Fruit fly (Drosophila melanogaster) whole organism, embryonic: ENCODE measurements around the gene CG14367.

ENCODE experiments used
- Atf3 ChIP-seq: fragments of 200-800 bp; sonication (Bioruptor generic); optimal IDR thresholded peaks from 3 replicates; lab custom pipeline; 2016; ENCODE audit warnings: missing biosample characterization, missing genetic modification characterization
- CG10543 ChIP-seq: fragments of 200-800 bp; sonication (Bioruptor generic); optimal IDR thresholded peaks from 3 replicates; lab custom pipeline; 2017; ENCODE audit warnings: missing biosample characterization, mild to moderate bottlenecking, missing genetic modification characterization, moderate library complexity
- CG10979 ChIP-seq: fragments of 200-800 bp; sonication (Bioruptor generic); optimal IDR thresholded peaks from 2 replicates; lab custom pipeline; 2018; ENCODE audit warnings: missing biosample characterization, mild to moderate bottlenecking, missing genetic modification characterization, moderate library complexity
- CG11247 ChIP-seq: fragments of 200-800 bp; sonication (Bioruptor generic); IDR thresholded peaks from 2 replicates; pipeline ENCODE4 v1.3.6; 2022; ENCODE audit warnings: missing biosample characterization, missing genetic modification characterization
- CG14441 ChIP-seq: fragments of 200-800 bp; sonication (Bioruptor generic); IDR thresholded peaks from 2 replicates; pipeline ENCODE4 v1.3.6; 2022; ENCODE audit warnings: missing biosample characterization, missing genetic modification characterization
- CG1602 ChIP-seq: fragments of 200-800 bp; sonication (Bioruptor generic); optimal IDR thresholded peaks from 3 replicates; lab custom pipeline; 2016; ENCODE audit warnings: missing biosample characterization, missing genetic modification characterization
- CG17359 ChIP-seq: fragments of 200-800 bp; sonication (Bioruptor generic); optimal IDR thresholded peaks from 3 replicates; lab custom pipeline; 2018; ENCODE audit warnings: missing biosample characterization, mild to moderate bottlenecking, missing genetic modification characterization, moderate library complexity
- CG2678 ChIP-seq: fragments of 200-800 bp; sonication (Bioruptor generic); optimal IDR thresholded peaks from 3 replicates; lab custom pipeline; 2019; ENCODE audit warnings: missing biosample characterization, mild to moderate bottlenecking, missing genetic modification characterization, moderate library complexity
- CG2712 ChIP-seq: fragments of 200-800 bp; optimal IDR thresholded peaks from 3 replicates; lab custom pipeline; 2019; ENCODE audit warnings: missing biosample characterization, mild to moderate bottlenecking, missing genetic modification characterization, moderate library complexity
- CG30431 ChIP-seq: fragments of 200-800 bp; sonication (Bioruptor generic); optimal IDR thresholded peaks from 2 replicates; lab custom pipeline; 2017; ENCODE audit warnings: missing biosample characterization, missing genetic modification characterization
- CG32767 ChIP-seq: fragments of 200-800 bp; sonication (Bioruptor generic); IDR thresholded peaks from 2 replicates; pipeline ENCODE4 v1.3.6; 2022; ENCODE audit warnings: missing biosample characterization, missing genetic modification characterization
- CG32772 ChIP-seq: fragments of 200-800 bp; sonication (Bioruptor generic); IDR thresholded peaks from 2 replicates; pipeline ENCODE4 v1.3.6; 2022; ENCODE audit warnings: missing biosample characterization, missing genetic modification characterization
- CG4820 ChIP-seq: fragments of 200-800 bp; sonication (Bioruptor generic); optimal IDR thresholded peaks from 3 replicates; lab custom pipeline; 2016; ENCODE audit warnings: missing biosample characterization, missing genetic modification characterization
- CG7928 ChIP-seq: fragments of 200-800 bp; sonication (Bioruptor generic); optimal IDR thresholded peaks from 2 replicates; lab custom pipeline; 2017; ENCODE audit warnings: missing biosample characterization, mild to moderate bottlenecking, missing genetic modification characterization
- CG9215 ChIP-seq: fragments of 200-800 bp; sonication (Bioruptor generic); IDR thresholded peaks from 2 replicates; pipeline ENCODE4 v1.3.6; 2022; ENCODE audit warnings: missing biosample characterization, missing genetic modification characterization
- CG9876 ChIP-seq: fragments of 200-800 bp; sonication (Bioruptor generic); optimal IDR thresholded peaks from 2 replicates; lab custom pipeline; 2016; ENCODE audit warnings: missing biosample characterization, missing genetic modification characterization
- CG9932 ChIP-seq: fragments of 200-800 bp; sonication (Bioruptor generic); IDR thresholded peaks from 2 replicates; pipeline ENCODE4 v1.3.6; 2022; ENCODE audit warnings: missing biosample characterization, missing genetic modification characterization
- Doc3 ChIP-seq: fragments of 200-800 bp; sonication (Bioruptor generic); IDR thresholded peaks from 3 replicates; pipeline ENCODE4 v1.3.6; 2022; ENCODE audit warnings: missing biosample characterization, missing genetic modification characterization; ENCODE audit not compliant: partially characterized antibody
- Dref ChIP-seq: fragments of 200-800 bp; sonication (Bioruptor generic); IDR thresholded peaks from 2 replicates; pipeline ENCODE4 v1.3.6; 2022; ENCODE audit warnings: missing biosample characterization, missing genetic modification characterization
- Drgx ChIP-seq: fragments of 200-800 bp; sonication (Bioruptor generic); IDR thresholded peaks from 2 replicates; pipeline ENCODE4 v1.3.6; 2022; ENCODE audit warnings: missing biosample characterization, missing genetic modification characterization
- E2f1 ChIP-seq: fragments of 200-800 bp; sonication (Bioruptor generic); IDR thresholded peaks from 2 replicates; pipeline ENCODE4 v1.3.6; 2022; ENCODE audit warnings: missing biosample characterization, missing genetic modification characterization
- Eip74EF ChIP-seq, 2 experiments: fragments of 200-800 bp in 1 of 2; fragments of >200 bp in 1 of 2; sonication (Bioruptor generic) in 1 of 2; optimal IDR thresholded peaks; 2 replicates each; lab custom pipeline; 2017 to 2019; ENCODE audit warnings: missing biosample characterization in 2 of 2, missing genetic modification characterization in 2 of 2, mild to moderate bottlenecking in 1 of 2, moderate library complexity in 1 of 2
- Hmr ChIP-seq: fragments of 200-800 bp; sonication (Bioruptor generic); optimal IDR thresholded peaks from 3 replicates; lab custom pipeline; 2017; ENCODE audit warnings: mild to moderate bottlenecking, missing biosample characterization, missing genetic modification reagents, missing genetic modification characterization
- Hr3 ChIP-seq: fragments of 200-800 bp; sonication (Bioruptor generic); optimal IDR thresholded peaks from 3 replicates; lab custom pipeline; 2016; ENCODE audit warnings: missing biosample characterization, missing genetic modification characterization
- Mad ChIP-seq: fragments of 200-800 bp; sonication (Bioruptor generic); optimal IDR thresholded peaks from 2 replicates; lab custom pipeline; 2016; ENCODE audit warnings: missing biosample characterization, missing genetic modification characterization
- NFAT ChIP-seq: fragments of 200-800 bp; sonication (Bioruptor generic); IDR thresholded peaks from 2 replicates; pipeline ENCODE4 v1.3.6; 2022; ENCODE audit warnings: missing biosample characterization, missing genetic modification characterization
- Nf-YA ChIP-seq: fragments of 200-800 bp; sonication (Bioruptor generic); IDR thresholded peaks from 2 replicates; pipeline ENCODE4 v1.3.6; 2022; ENCODE audit warnings: missing biosample characterization, missing genetic modification characterization
- NfI ChIP-seq: fragments of 200-800 bp; sonication (Bioruptor generic); optimal IDR thresholded peaks from 3 replicates; lab custom pipeline; 2018; ENCODE audit warnings: missing biosample characterization, mild to moderate bottlenecking, missing genetic modification characterization, moderate library complexity
- Oli ChIP-seq: fragments of 200-800 bp; sonication (Bioruptor generic); optimal IDR thresholded peaks from 2 replicates; lab custom pipeline; 2018; ENCODE audit warnings: missing biosample characterization, mild to moderate bottlenecking, missing genetic modification characterization, moderate library complexity
- Xrp1 ChIP-seq: fragments of 200-800 bp; sonication (Bioruptor generic); IDR thresholded peaks from 2 replicates; pipeline ENCODE4 v1.3.6; 2022; ENCODE audit warnings: missing biosample characterization, missing genetic modification characterization
- ap ChIP-seq: fragments of 200-800 bp; sonication (Bioruptor generic); IDR thresholded peaks from 2 replicates; pipeline ENCODE4 v1.3.6; 2022; ENCODE audit warnings: missing biosample characterization, missing genetic modification characterization
- ara ChIP-seq: fragments of 200-800 bp; sonication (Bioruptor generic); IDR thresholded peaks from 2 replicates; pipeline ENCODE4 v1.3.6; 2022; ENCODE audit warnings: missing biosample characterization, missing genetic modification characterization
- bab2 ChIP-seq: fragments of 200-800 bp; sonication (Bioruptor generic); optimal IDR thresholded peaks from 2 replicates; lab custom pipeline; 2016; ENCODE audit warnings: missing biosample characterization, missing genetic modification characterization
- ci ChIP-seq: fragments of 200-800 bp; sonication (Bioruptor generic); IDR thresholded peaks from 3 replicates; pipeline ENCODE4 v1.3.6; 2022; ENCODE audit warnings: missing biosample characterization, missing genetic modification characterization
- dan ChIP-seq: fragments of 200-800 bp; sonication (Bioruptor generic); IDR thresholded peaks from 2 replicates; pipeline ENCODE4 v1.3.6; 2022; ENCODE audit warnings: missing biosample characterization, missing genetic modification characterization
- fd3F ChIP-seq: fragments of 200-800 bp; sonication (Bioruptor generic); optimal IDR thresholded peaks from 2 replicates; lab custom pipeline; 2018; ENCODE audit warnings: missing biosample characterization, mild to moderate bottlenecking, missing genetic modification characterization, moderate library complexity
- fru ChIP-seq: fragments of >200 bp; optimal IDR thresholded peaks from 2 replicates; lab custom pipeline; 2017
- gt ChIP-seq: fragments of 200-800 bp; sonication (Bioruptor generic); IDR thresholded peaks from 2 replicates; pipeline ENCODE4 v1.3.6; 2022; ENCODE audit warnings: missing biosample characterization, missing genetic modification characterization
- hkb ChIP-seq, 2 experiments: fragments of 200-800 bp in 1 of 2; fragments of >200 bp in 1 of 2; sonication (Bioruptor generic) in 1 of 2; IDR thresholded peaks in 1 of 2; optimal IDR thresholded peaks in 1 of 2; 2 replicates each; pipeline versions ENCODE4 v1.3.6 to Lab custom; 2017 to 2022; ENCODE audit warnings: missing biosample characterization in 1 of 2, missing genetic modification characterization in 1 of 2
- inv ChIP-seq: fragments of 200-800 bp; sonication (Bioruptor generic); IDR thresholded peaks from 2 replicates; pipeline ENCODE4 v1.3.6; 2022; ENCODE audit warnings: missing biosample characterization, missing genetic modification characterization; ENCODE audit not compliant: partially characterized antibody
- nmo ChIP-seq: fragments of 200-800 bp; sonication (Bioruptor generic); optimal IDR thresholded peaks from 2 replicates; lab custom pipeline; 2018; ENCODE audit warnings: missing biosample characterization, mild to moderate bottlenecking, missing genetic modification characterization, moderate library complexity
- onecut ChIP-seq: fragments of 200-800 bp; sonication (Bioruptor generic); IDR thresholded peaks from 2 replicates; pipeline ENCODE4 v1.3.6; 2022; ENCODE audit warnings: missing biosample characterization, missing genetic modification characterization
- prd ChIP-seq, 3 experiments: fragments of >200 bp in 2 of 3; fragments of 200-800 bp in 1 of 3; sonication (Bioruptor generic) in 1 of 3; optimal IDR thresholded peaks in 2 of 3; IDR thresholded peaks in 1 of 3; 2 replicates in 2 of 3; 3 replicates in 1 of 3; pipeline versions ENCODE4 v1.3.6 to Lab custom; 2017 to 2022; ENCODE audit warnings: missing biosample characterization in 1 of 3, missing genetic modification characterization in 1 of 3
- row ChIP-seq: fragments of 200-800 bp; sonication (Bioruptor generic); IDR thresholded peaks from 3 replicates; pipeline ENCODE4 v1.3.6; 2022; ENCODE audit warnings: missing biosample characterization, missing genetic modification characterization
- salm ChIP-seq: fragments of 200-800 bp; sonication (Bioruptor generic); optimal IDR thresholded peaks from 2 replicates; lab custom pipeline; 2018; ENCODE audit warnings: missing biosample characterization, mild to moderate bottlenecking, missing genetic modification characterization
- sens-2 ChIP-seq: fragments of 200-800 bp; sonication (Bioruptor generic); IDR thresholded peaks from 2 replicates; pipeline ENCODE4 v1.3.6; 2022; ENCODE audit warnings: missing biosample characterization, missing genetic modification characterization
- seq ChIP-seq: fragments of 200-800 bp; sonication (Bioruptor generic); IDR thresholded peaks from 2 replicates; pipeline ENCODE4 v1.3.6; 2022; ENCODE audit warnings: missing biosample characterization, missing genetic modification characterization
- sisA ChIP-seq: fragments of 200-800 bp; sonication (Bioruptor generic); IDR thresholded peaks from 2 replicates; pipeline ENCODE4 v1.3.6; 2022; ENCODE audit warnings: missing biosample characterization, missing genetic modification characterization
- slou ChIP-seq: fragments of 200-800 bp; sonication (Bioruptor generic); optimal IDR thresholded peaks from 3 replicates; lab custom pipeline; 2016; ENCODE audit warnings: missing biosample characterization, missing genetic modification characterization
- vfl ChIP-seq: fragments of 200-800 bp; sonication (Bioruptor generic); optimal IDR thresholded peaks from 2 replicates; lab custom pipeline; 2016; ENCODE audit warnings: missing biosample characterization, missing genetic modification characterization
- zfh1 ChIP-seq: fragments of 200-800 bp; sonication (Bioruptor generic); IDR thresholded peaks from 3 replicates; pipeline ENCODE4 v1.3.6; 2022; ENCODE audit warnings: missing biosample characterization, missing genetic modification characterization

The CG14367 gene

DNA sequence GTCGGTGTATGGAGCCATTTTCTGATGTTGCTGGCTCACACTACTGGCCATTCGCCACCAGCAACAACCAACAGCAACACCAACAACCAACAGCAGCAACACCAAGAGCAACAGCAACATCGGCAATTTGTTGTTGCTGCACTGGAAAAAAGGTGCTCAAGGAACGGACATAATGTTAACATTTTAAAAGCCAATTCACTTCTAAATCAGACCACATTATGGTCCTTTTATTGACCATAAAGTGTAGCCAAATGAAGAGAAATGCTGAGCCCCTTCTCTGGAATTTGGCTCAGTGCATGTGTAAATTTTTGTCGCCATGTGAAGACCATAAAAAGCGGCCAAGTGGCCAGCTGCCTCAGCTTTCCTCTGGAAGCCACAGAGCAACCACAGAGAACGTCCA, 23.0 kb downstream of the CG14367 start (continued):
- no peak for TF ChIP-seq CG32767 (GFP tag; lab: Robert Waterston, UW)
- TF ChIP-seq Drgx, result peak; percentile 94
- TF ChIP-seq Doc3, result no peak
- TF ChIP-seq row (GFP tag; lab: Robert Waterston, UW), result peak; percentile 46; the same call in 2 of the 3 replicates
- TF ChIP-seq CG7928, result no peak
- no peak for TF ChIP-seq salm (tag; lab: Kevin White, UChicago)
- no peak for TF ChIP-seq prd (optimal IDR thresholded peaks at IDR 0.05; lab: Kevin White, UChicago)
- TF ChIP-seq prd (GFP tag; IDR thresholded peaks at IDR 0.05; lab: Robert Waterston, UW), result peak; percentile 60; the same call in 2 of the 3 replicates
- peak; percentile 18; the same call in 1 of the 3 replicates for TF ChIP-seq zfh1 (GFP tag; lab: Robert Waterston, UW)
- no peak for TF ChIP-seq NFAT (GFP tag; lab: Robert Waterston, UW)
- TF ChIP-seq bab2 (GFP tag; lab: Kevin White, UChicago), result peak; percentile 74
- TF ChIP-seq Mad (GFP tag; lab: Kevin White, UChicago), result no peak
- TF ChIP-seq CG11247 (GFP tag; lab: Robert Waterston, UW), result no peak
- no peak for TF ChIP-seq Atf3 (GFP tag; lab: Kevin White, UChicago)
- no peak for TF ChIP-seq CG9876 (GFP tag; lab: Kevin White, UChicago)
- TF ChIP-seq fd3F (GFP tag; lab: Kevin White, UChicago), result no peak
- TF ChIP-seq ara (GFP tag; lab: Robert Waterston, UW), result no peak
- peak; percentile 17; the same call in 1 of the 2 replicates for TF ChIP-seq ap (GFP tag; lab: Robert Waterston, UW)
- no peak for TF ChIP-seq fru (lab: Kevin White, UChicago)
- TF ChIP-seq dan (GFP tag; lab: Robert Waterston, UW), result no peak
- TF ChIP-seq Eip74EF (GFP tag; optimal IDR thresholded peaks at IDR 0.05; lab: Kevin White, UChicago), result peak in 1 of 2 experiments; percentile 17
- no peak for TF ChIP-seq vfl (GFP tag; lab: Kevin White, UChicago)
- TF ChIP-seq CG10543 (GFP tag; lab: Kevin White, UChicago), result no peak
- TF ChIP-seq sisA, result peak; percentile 62
- TF ChIP-seq E2f1 (GFP tag; lab: Robert Waterston, UW), result 0 out of 2 replicates have a peak, but pooled peaks have one; percentile 9
- TF ChIP-seq CG9215, result no peak
- peak; percentile 6 for TF ChIP-seq CG4820 (GFP tag; lab: Kevin White, UChicago)
- TF ChIP-seq CG17359 (tag; lab: Kevin White, UChicago), result peak; percentile 35
- no peak for TF ChIP-seq slou
- peak; percentile 57; the same call in 1 of the 2 replicates for TF ChIP-seq Xrp1 (GFP tag; lab: Robert Waterston, UW)
- no peak for TF ChIP-seq sens-2 (GFP tag; lab: Robert Waterston, UW)
- no peak for TF ChIP-seq CG9932 (GFP tag; lab: Robert Waterston, UW)
- no peak for TF ChIP-seq Hmr (GFP tag; lab: Kevin White, UChicago)
- TF ChIP-seq inv (GFP tag; lab: Robert Waterston, UW), result no peak
- TF ChIP-seq onecut (GFP tag; lab: Robert Waterston, UW), result 0 out of 2 replicates have a peak, but pooled peaks have one; percentile 9
- TF ChIP-seq nmo (GFP tag; lab: Kevin White, UChicago), result peak; percentile 75
- TF ChIP-seq CG2712, result peak; percentile 16
- TF ChIP-seq NfI, result no peak
- TF ChIP-seq CG2678 (tag; lab: Kevin White, UChicago), result no peak
- no peak for TF ChIP-seq CG30431 (GFP tag; lab: Kevin White, UChicago)
- no peak for TF ChIP-seq Hr3 (GFP tag; lab: Kevin White, UChicago)
- peak; percentile 46; the same call in 1 of the 2 replicates for TF ChIP-seq Nf-YA (GFP tag; lab: Robert Waterston, UW)
- peak; percentile 27; the same call in 1 of the 2 replicates for TF ChIP-seq gt (GFP tag; lab: Robert Waterston, UW)
- TF ChIP-seq seq (GFP tag; lab: Robert Waterston, UW), result no peak
- TF ChIP-seq CG1602 (GFP tag; lab: Kevin White, UChicago), result no peak
- peak; percentile 11 for TF ChIP-seq Oli (tag; lab: Kevin White, UChicago)
- peak; percentile 71; the same call in 1 of the 3 replicates for TF ChIP-seq ci (GFP tag; lab: Robert Waterston, UW)
- no peak for TF ChIP-seq CG10979 (tag; lab: Kevin White, UChicago)
- no peak for TF ChIP-seq hkb (optimal IDR thresholded peaks at IDR 0.05; lab: Kevin White, UChicago)
- TF ChIP-seq hkb (GFP tag; IDR thresholded peaks at IDR 0.05; lab: Robert Waterston, UW), result peak; percentile 78
- no peak for TF ChIP-seq Dref (GFP tag; lab: Robert Waterston, UW)
- peak; percentile 47 for TF ChIP-seq CG14441 (GFP tag; lab: Robert Waterston, UW)
- TF ChIP-seq CG32772 (GFP tag; lab: Robert Waterston, UW), result 0 out of 2 replicates have a peak, but pooled peaks have one; percentile 48
